Fruit fly (Drosophila melanogaster) whole organism, wandering third instar larva: Measurements from ENCODE around the gene Muc30E.

ENCODE experiments used
- Dfd ChIP-seq: fragments of >200 bp; optimal IDR thresholded peaks from 2 replicates; lab custom pipeline; 2017; ENCODE audit warnings: missing biosample characterization, missing genetic modification characterization
- Hr78 ChIP-seq: fragments of >200 bp; optimal IDR thresholded peaks from 2 replicates; lab custom pipeline; 2017; ENCODE audit warnings: missing biosample characterization, missing genetic modification characterization
- dmrt93B ChIP-seq: fragments of 200-800 bp; sonication (Bioruptor generic); optimal IDR thresholded peaks from 2 replicates; lab custom pipeline; 2018; ENCODE audit warnings: missing biosample characterization, mild to moderate bottlenecking, missing genetic modification characterization
- h ChIP-seq: fragments of 200-800 bp; sonication (Bioruptor generic); optimal IDR thresholded peaks from 3 replicates; lab custom pipeline; 2016; ENCODE audit warnings: missing biosample characterization, mild to moderate bottlenecking, missing genetic modification characterization
- pan ChIP-seq: fragments of >200 bp; optimal IDR thresholded peaks from 2 replicates; lab custom pipeline; 2017
- sage ChIP-seq: fragments of 200-800 bp; sonication (Bioruptor generic); optimal IDR thresholded peaks from 2 replicates; lab custom pipeline; 2016; ENCODE audit warnings: missing biosample characterization, mild to moderate bottlenecking, missing genetic modification characterization
- tai ChIP-seq: sonication (Bioruptor generic); optimal IDR thresholded peaks from 2 replicates; lab custom pipeline; 2016; ENCODE audit warnings: missing biosample characterization, missing genetic modification characterization

- peak; percentile 73 for TF ChIP-seq h (GFP tag; lab: Kevin White, UChicago)
- TF ChIP-seq Hr78 = no peak
- TF ChIP-seq pan (lab: Kevin White, UChicago) = no peak
- TF ChIP-seq Dfd (GFP tag; lab: Kevin White, UChicago) = no peak
- no peak for TF ChIP-seq tai (GFP tag; lab: Kevin White, UChicago)
- no peak for TF ChIP-seq sage (GFP tag; lab: Kevin White, UChicago)
- TF ChIP-seq dmrt93B (GFP tag; lab: Kevin White, UChicago) = no peak
These were observed 44.3 kb upstream of the Muc30E start, which contains the start of gene CG5853 for dm6 chr2L:9947265-9947664.
